Worm (Caenorhabditis elegans) whole organism, L3 larva: Measurements from ENCODE around the gene btb-9.

Experiments
- ceh-82 ChIP-seq: fragments of 150-350 bp; optimal IDR thresholded peaks from 2 replicates; lab custom pipeline; 2014; ENCODE audit warnings: missing biosample characterization, missing genetic modification characterization
- ceh-9 ChIP-seq: sonication (generic microtip); optimal IDR thresholded peaks from 2 replicates; lab custom pipeline; 2018; ENCODE audit warnings: missing biosample characterization, missing genetic modification characterization
- egl-27 ChIP-seq: sonication (generic microtip); optimal IDR thresholded peaks from 4 replicates; lab custom pipeline; 2017; ENCODE audit warnings: missing biosample characterization, missing genetic modification reagents, missing genetic modification characterization
- elt-1 ChIP-seq: fragments of 150-350 bp; optimal IDR thresholded peaks from 2 replicates; lab custom pipeline; 2014; ENCODE audit warnings: missing biosample characterization, missing genetic modification characterization
- elt-2 ChIP-seq: sonication (generic microtip); optimal IDR thresholded peaks from 2 replicates; lab custom pipeline; 2016; ENCODE audit warnings: missing genetic modification reagents, mild to moderate bottlenecking, missing genetic modification characterization, missing compliant biosample characterization
- mdl-1 ChIP-seq: fragments of 150-350 bp; optimal IDR thresholded peaks from 2 replicates; lab custom pipeline; 2014; ENCODE audit warnings: missing biosample characterization, missing genetic modification characterization
- nhr-12 ChIP-seq: fragments of 150-350 bp; optimal IDR thresholded peaks from 2 replicates; lab custom pipeline; 2014; ENCODE audit warnings: missing biosample characterization, missing genetic modification characterization
- nhr-25 ChIP-seq: sonication (generic microtip); optimal IDR thresholded peaks from 2 replicates; lab custom pipeline; 2017; ENCODE audit warnings: missing biosample characterization, missing genetic modification characterization
- pha-4 ChIP-seq: fragments of 150-350 bp; optimal IDR thresholded peaks from 2 replicates; lab custom pipeline; 2014; ENCODE audit warnings: missing biosample characterization, missing genetic modification reagents, missing genetic modification characterization
- skn-1 ChIP-seq: fragments of 150-350 bp; optimal IDR thresholded peaks from 2 replicates; lab custom pipeline; 2014; ENCODE audit warnings: missing biosample characterization, missing genetic modification characterization

- TF ChIP-seq ceh-9 (tag; lab: Kevin White, UChicago), result no peak
- TF ChIP-seq elt-2 (tag; lab: Kevin White, UChicago), result no peak
- no peak for TF ChIP-seq nhr-12 (tag; lab: Kevin White, UChicago)
- no peak for TF ChIP-seq nhr-25
- TF ChIP-seq mdl-1 (tag; lab: Kevin White, UChicago), result no peak
- no peak for TF ChIP-seq skn-1 (tag; lab: Kevin White, UChicago)
- TF ChIP-seq ceh-82, result no peak
- no peak for TF ChIP-seq egl-27
- TF ChIP-seq elt-1 (tag; lab: Kevin White, UChicago), result no peak
- TF ChIP-seq pha-4 (tag; lab: Kevin White, UChicago), result no peak
These were observed 13.4 kb upstream of the btb-9 start, which contains the start of gene btb-6 for ce11 chrII:1714772-1715353.
